Worm (Caenorhabditis elegans): ENCODE data around the gene K03B4.6.

The K03B4.6 gene

DNA sequence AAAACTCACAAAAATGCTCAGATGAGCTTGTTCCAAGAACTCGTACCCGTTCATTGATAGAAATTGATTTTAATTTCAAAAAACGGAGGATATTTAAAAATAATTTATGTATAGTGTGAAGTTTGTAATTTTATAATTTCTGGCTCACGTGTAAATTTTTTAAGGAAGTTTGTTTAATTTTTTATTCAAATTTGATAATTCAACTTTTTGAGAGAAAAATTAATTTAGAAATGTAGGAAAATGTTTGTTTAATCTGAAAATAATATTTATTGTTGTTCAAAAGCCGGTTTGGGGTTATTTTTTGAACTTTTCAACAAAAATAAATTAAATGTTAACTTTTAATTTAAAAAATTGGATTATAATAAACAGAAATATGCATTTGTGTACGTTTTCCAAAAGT, at the start of gene K03B4.6:
Gene K03B4.6, minus strand, starts transcription at position 101 of the 400 bp plus-strand sequence.
- TF ChIP-seq med-1 (GFP tag; optimal IDR thresholded peaks at IDR 0.05; ENCODE audit: insufficient read depth): no peak
- no peak for TF ChIP-seq ztf-29 (GFP tag; IDR thresholded peaks at IDR 0.05)
- no peak for TF ChIP-seq klf-2 (GFP tag; conservative IDR thresholded peaks at IDR 0.05)
- no peak for TF ChIP-seq T22C8.4 (GFP tag; IDR thresholded peaks at IDR 0.05)
- TF ChIP-seq ref-1 (GFP tag; conservative IDR thresholded peaks at IDR 0.05): no peak
- TF ChIP-seq cog-1 (tag; optimal IDR thresholded peaks at IDR 0.05): no peak
- no peak for TF ChIP-seq tab-1 (GFP tag; IDR thresholded peaks at IDR 0.05)
- no peak for TF ChIP-seq ztf-23 (GFP tag; IDR thresholded peaks at IDR 0.05)
- no peak for TF ChIP-seq flt-1 (GFP tag; IDR thresholded peaks at IDR 0.05)

DNA sequence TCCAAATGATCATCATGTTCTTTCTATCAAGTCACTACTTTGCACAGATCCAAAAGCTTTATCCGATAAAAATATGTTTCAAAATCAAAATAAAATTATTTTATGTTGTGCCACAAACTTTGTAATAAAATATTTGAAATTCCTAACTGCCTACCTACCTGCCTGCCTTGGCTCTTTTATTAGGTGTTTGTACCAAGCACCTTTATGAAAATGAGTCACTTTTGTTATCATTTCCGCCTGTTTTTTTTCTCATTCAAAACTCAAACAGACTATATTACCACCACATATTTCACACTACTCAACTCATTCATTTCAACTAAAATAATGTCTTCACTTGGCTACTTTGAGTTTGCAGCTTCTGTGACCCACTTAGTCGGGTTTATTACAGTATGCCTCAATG, 48.5 kb upstream of the K03B4.6 start, which contains the start of gene F39G3.4:
Gene F39G3.4, plus strand, starts transcription at position 301 of the 400 bp plus-strand sequence.
- TF ChIP-seq klf-2 (GFP tag; conservative IDR thresholded peaks at IDR 0.05) (no peak), flt-1 (GFP tag; IDR thresholded peaks at IDR 0.05) (no peak), ztf-29 (GFP tag; IDR thresholded peaks at IDR 0.05) (no peak), tab-1 (GFP tag; IDR thresholded peaks at IDR 0.05) (no peak), ztf-23 (GFP tag; IDR thresholded peaks at IDR 0.05) (no peak), med-1 (GFP tag; optimal IDR thresholded peaks at IDR 0.05; ENCODE audit: insufficient read depth) (no peak), ref-1 (GFP tag; conservative IDR thresholded peaks at IDR 0.05) (no peak), T22C8.4 (GFP tag; IDR thresholded peaks at IDR 0.05) (no peak), cog-1 (tag; optimal IDR thresholded peaks at IDR 0.05) (no peak)

DNA sequence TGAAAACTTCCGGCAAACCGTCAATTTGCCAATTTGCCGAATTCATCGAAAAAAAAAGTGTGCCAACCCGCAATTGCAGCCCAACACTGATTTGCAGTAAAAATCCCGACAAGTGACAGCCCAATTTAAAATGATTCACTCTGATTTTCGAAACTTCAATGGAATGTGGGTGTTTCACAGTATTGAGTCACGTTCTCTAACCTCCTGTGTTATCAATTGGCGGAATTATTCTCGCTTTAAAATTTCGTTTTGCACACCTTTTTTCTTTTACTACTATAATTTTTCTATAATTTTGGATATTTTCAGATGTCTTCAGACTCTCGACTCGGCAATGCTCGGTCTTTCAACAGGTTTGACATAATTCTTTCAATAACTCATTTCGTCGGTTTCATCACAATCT, 46.3 kb upstream of the K03B4.6 start, which contains the start of gene F39G3.5:
Gene F39G3.5, plus strand, starts transcription at position 301 of the 400 bp plus-strand sequence.
- no peak for TF ChIP-seq cog-1 (tag; optimal IDR thresholded peaks at IDR 0.05)
- no peak for TF ChIP-seq klf-2 (GFP tag; conservative IDR thresholded peaks at IDR 0.05)
- no peak for TF ChIP-seq ztf-23 (GFP tag; IDR thresholded peaks at IDR 0.05)
- no peak for TF ChIP-seq med-1 (GFP tag; optimal IDR thresholded peaks at IDR 0.05; ENCODE audit: insufficient read depth)
- TF ChIP-seq ztf-29 (GFP tag; IDR thresholded peaks at IDR 0.05): no peak
- TF ChIP-seq T22C8.4 (GFP tag; IDR thresholded peaks at IDR 0.05): no peak
- TF ChIP-seq tab-1 (GFP tag; IDR thresholded peaks at IDR 0.05): no peak
- no peak for TF ChIP-seq flt-1 (GFP tag; IDR thresholded peaks at IDR 0.05)
- no peak for TF ChIP-seq ref-1 (GFP tag; conservative IDR thresholded peaks at IDR 0.05)

DNA sequence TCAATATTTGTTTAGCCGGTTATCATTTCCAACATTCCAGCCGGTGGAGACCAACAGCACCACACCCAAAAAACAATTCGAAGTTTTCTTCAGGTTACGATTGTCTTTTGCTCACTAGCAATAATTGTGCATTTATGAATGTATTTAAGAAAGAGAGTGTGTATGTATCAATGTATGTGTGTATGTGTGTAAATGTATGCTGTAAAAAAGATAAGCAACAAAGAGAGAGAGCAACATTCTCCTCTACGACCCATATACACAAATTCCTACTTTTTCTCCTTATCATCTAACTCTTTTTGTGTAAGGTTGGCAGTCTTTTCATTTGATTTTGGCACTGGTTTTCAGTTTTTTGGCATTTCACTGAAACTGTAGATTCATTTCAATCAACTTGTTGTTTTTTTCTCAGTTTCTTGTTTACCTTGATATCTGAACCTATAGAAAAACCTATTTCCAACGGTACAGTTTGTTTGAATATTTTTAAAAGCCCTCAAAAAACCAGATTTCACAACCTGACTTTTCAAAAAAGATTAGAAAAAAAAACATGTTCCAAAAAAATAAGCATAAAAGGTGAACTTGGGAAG, 45.0 kb upstream of the K03B4.6 start:
- TF ChIP-seq ztf-29 (GFP tag; IDR thresholded peaks at IDR 0.05) (no peak), med-1 (GFP tag; optimal IDR thresholded peaks at IDR 0.05; ENCODE audit: insufficient read depth) (no peak), T22C8.4 (GFP tag; IDR thresholded peaks at IDR 0.05) (no peak), tab-1 (GFP tag; IDR thresholded peaks at IDR 0.05) (no peak), klf-2 (GFP tag; conservative IDR thresholded peaks at IDR 0.05) (no peak), ztf-23 (GFP tag; IDR thresholded peaks at IDR 0.05) (no peak), flt-1 (GFP tag; IDR thresholded peaks at IDR 0.05) (no peak), cog-1 (tag; optimal IDR thresholded peaks at IDR 0.05) (no peak), ref-1 (GFP tag; conservative IDR thresholded peaks at IDR 0.05) (no peak)

DNA sequence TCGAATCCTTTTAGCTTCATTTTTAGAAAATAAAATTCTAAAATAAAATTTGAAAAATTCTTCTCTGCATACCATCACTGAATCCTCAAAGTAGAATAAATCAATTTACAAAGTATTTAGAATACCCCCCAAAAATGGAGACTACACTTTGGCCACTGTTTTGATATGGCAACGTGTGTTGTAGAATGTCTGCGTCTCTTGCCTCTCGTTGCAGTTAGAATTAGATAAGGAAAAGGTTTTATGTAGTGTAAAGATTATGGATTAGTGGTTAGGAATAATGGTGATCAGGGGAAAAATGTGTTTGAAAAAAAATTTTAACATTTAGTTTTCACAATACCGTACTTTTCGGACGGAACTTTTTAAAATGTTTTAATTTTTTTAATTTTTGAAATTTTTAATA, 44.0 kb upstream of the K03B4.6 start, which contains the start of gene prx-6:
Gene prx-6, minus strand, starts transcription at position 129 of the 400 bp plus-strand sequence.
- TF ChIP-seq flt-1 (GFP tag; IDR thresholded peaks at IDR 0.05): no peak

DNA sequence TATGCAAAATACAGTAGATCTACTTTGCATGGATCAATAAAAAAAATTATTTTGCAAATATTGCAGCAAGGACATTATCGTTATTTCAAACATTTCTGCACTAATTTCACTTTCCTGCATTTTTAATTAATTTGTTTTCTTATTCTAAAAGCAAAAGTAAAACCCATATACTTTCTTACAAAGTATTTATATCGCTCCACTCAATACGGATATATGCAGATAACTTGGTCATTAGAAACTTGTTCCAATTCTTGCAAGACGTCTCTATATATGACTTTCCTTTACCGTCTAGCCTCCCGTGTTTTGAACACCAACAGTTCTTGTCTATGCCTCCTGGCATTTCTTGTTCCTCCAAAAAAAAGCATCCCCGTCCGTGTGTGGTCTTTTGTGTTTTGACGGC, 34.5 kb upstream of the K03B4.6 start, which contains the start of gene oac-24:
Gene oac-24, plus strand, starts transcription at position 301 of the 400 bp plus-strand sequence.
- TF ChIP-seq T22C8.4 (GFP tag; IDR thresholded peaks at IDR 0.05): no peak
- TF ChIP-seq flt-1 (GFP tag; IDR thresholded peaks at IDR 0.05): no peak
- TF ChIP-seq klf-2 (GFP tag; conservative IDR thresholded peaks at IDR 0.05): no peak
- TF ChIP-seq cog-1 (tag; optimal IDR thresholded peaks at IDR 0.05): no peak
- TF ChIP-seq med-1 (GFP tag; optimal IDR thresholded peaks at IDR 0.05; ENCODE audit: insufficient read depth): no peak
- TF ChIP-seq ztf-23 (GFP tag; IDR thresholded peaks at IDR 0.05): no peak
- no peak for TF ChIP-seq tab-1 (GFP tag; IDR thresholded peaks at IDR 0.05)
- no peak for TF ChIP-seq ztf-29 (GFP tag; IDR thresholded peaks at IDR 0.05)
- TF ChIP-seq ref-1 (GFP tag; conservative IDR thresholded peaks at IDR 0.05): no peak

DNA sequence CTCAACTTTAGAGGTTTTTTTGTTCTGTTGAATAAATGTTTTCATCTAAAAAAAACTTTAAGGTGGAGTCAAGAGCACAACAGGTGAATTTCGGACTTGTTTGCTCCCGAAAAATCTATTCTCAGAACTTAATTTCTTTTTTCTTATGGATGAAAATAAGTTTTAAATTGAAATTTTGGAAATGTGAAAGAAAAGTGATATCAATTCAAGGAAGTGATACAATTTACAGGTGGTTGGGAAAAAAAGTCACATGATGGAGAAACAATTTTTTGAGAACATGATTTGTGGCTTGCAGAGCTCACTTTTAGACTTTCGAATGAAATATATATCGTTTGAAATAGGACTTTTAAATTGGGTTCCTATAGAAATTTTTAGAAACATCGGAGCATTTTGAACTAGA, 31.7 kb upstream of the K03B4.6 start:
- no peak for TF ChIP-seq tab-1 (GFP tag; IDR thresholded peaks at IDR 0.05)
- no peak for TF ChIP-seq med-1 (GFP tag; optimal IDR thresholded peaks at IDR 0.05; ENCODE audit: insufficient read depth)

DNA sequence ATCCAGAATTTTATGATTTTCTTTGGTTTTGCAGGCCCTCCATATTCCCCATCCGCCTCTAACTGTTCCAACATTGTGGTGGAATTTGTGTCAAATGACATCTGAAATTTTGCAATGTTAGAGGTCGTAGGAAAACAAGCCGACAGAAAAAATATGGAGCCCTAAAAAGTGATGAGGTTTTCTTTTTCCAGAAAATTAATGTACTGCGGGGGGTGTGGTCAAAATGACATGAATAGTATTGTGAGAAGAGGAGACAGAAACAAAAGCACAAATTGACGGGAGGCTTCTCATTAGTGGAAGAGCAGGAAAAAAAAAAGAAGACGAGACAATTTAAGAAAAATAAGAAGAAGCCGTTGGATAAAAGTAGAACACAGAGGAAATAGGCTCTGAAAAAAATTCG, 24.2 kb upstream of the K03B4.6 start, which contains the start of gene ZC266.1:
Gene ZC266.1, minus strand, starts transcription at position 101 of the 400 bp plus-strand sequence.
- TF ChIP-seq med-1 (GFP tag; optimal IDR thresholded peaks at IDR 0.05; ENCODE audit: insufficient read depth) (no peak), klf-2 (GFP tag; conservative IDR thresholded peaks at IDR 0.05) (no peak), ref-1 (GFP tag; conservative IDR thresholded peaks at IDR 0.05) (no peak), tab-1 (GFP tag; IDR thresholded peaks at IDR 0.05) (no peak), ztf-29 (GFP tag; IDR thresholded peaks at IDR 0.05) (no peak), T22C8.4 (GFP tag; IDR thresholded peaks at IDR 0.05) (no peak), ztf-23 (GFP tag; IDR thresholded peaks at IDR 0.05) (no peak), cog-1 (tag; optimal IDR thresholded peaks at IDR 0.05) (no peak), flt-1 (GFP tag; IDR thresholded peaks at IDR 0.05) (no peak)

ce11 chrV:4698675-4699074, 22.7 kb upstream of the K03B4.6 start:
- TF ChIP-seq ztf-29 (GFP tag; IDR thresholded peaks at IDR 0.05): no peak
- no peak for TF ChIP-seq cog-1 (tag; optimal IDR thresholded peaks at IDR 0.05)
- no peak for TF ChIP-seq med-1 (GFP tag; optimal IDR thresholded peaks at IDR 0.05; ENCODE audit: insufficient read depth)
- TF ChIP-seq T22C8.4 (GFP tag; IDR thresholded peaks at IDR 0.05): no peak
- TF ChIP-seq klf-2 (GFP tag; conservative IDR thresholded peaks at IDR 0.05): no peak
- no peak for TF ChIP-seq tab-1 (GFP tag; IDR thresholded peaks at IDR 0.05)
- TF ChIP-seq ref-1 (GFP tag; conservative IDR thresholded peaks at IDR 0.05): no peak
- TF ChIP-seq ztf-23 (GFP tag; IDR thresholded peaks at IDR 0.05): no peak
- no peak for TF ChIP-seq flt-1 (GFP tag; IDR thresholded peaks at IDR 0.05)
